Fruit fly (Drosophila melanogaster): ENCODE results near the gene grn.

The grn gene

DNA sequence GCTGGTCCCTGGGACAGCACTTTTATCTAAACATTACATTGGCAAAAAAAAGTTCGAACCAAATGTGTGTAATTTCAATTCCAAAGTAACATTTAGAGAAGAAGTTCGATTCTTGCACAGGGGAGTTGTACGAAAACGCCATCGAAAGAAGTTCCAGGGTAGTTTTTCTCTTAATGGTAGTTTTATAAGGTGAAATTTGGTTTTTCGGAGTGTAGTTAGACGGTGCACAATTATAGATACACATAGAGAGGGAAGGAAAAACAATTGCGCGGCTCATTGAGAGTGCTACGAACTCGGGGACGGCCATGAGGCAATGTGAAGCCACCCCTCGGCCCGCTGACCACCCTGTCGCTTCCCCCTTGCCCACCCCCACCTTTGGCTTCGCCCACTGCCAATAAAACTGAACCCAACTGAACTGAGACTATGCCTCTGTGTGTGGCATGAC, 71.0 kb downstream of the grn start (continued):
- TF ChIP-seq Lim3 (GFP tag; IDR thresholded peaks at IDR 0.05) (no peak; the same call in 1 of the 2 replicates), CG17328 (GFP tag; IDR thresholded peaks at IDR 0.05) (peak; percentile 58), Camta (GFP tag; optimal IDR thresholded peaks at IDR 0.05) (peak; percentile 47), CG12744 (GFP tag; optimal IDR thresholded peaks at IDR 0.05) (no peak), sisA (GFP tag; IDR thresholded peaks at IDR 0.05) (peak; percentile 57; the same call in 1 of the 2 replicates), Gug (GFP tag; IDR thresholded peaks at IDR 0.05) (peak; percentile 27; the same call in 2 of the 4 replicates), CG16863 (GFP tag; optimal IDR thresholded peaks at IDR 0.05) (peak; percentile 61), Med (GFP tag) (peak; percentile 91), CG34376 (GFP tag; optimal IDR thresholded peaks at IDR 0.05) (no peak), CG18599 (GFP tag; optimal IDR thresholded peaks at IDR 0.05) (peak; percentile 83), CG12219 (GFP tag; optimal IDR thresholded peaks at IDR 0.05) (peak; percentile 69), CG7745 (tag; optimal IDR thresholded peaks at IDR 0.05) (no peak), p53 (GFP tag; optimal IDR thresholded peaks at IDR 0.05) (no peak), cg (GFP tag; optimal IDR thresholded peaks at IDR 0.05) (no peak), Asciz (GFP tag; optimal IDR thresholded peaks at IDR 0.05) (peak; percentile 58), Gsc (GFP tag; IDR thresholded peaks at IDR 0.05) (no peak), bbx (GFP tag; IDR thresholded peaks at IDR 0.05; ENCODE audit: partially characterized antibody) (0 out of 2 replicates have a peak, but pooled peaks have one; percentile 16), dimm (GFP tag; IDR thresholded peaks at IDR 0.05) (no peak), Abd-B (GFP tag; optimal IDR thresholded peaks at IDR 0.05) (no peak), ind (GFP tag; optimal IDR thresholded peaks at IDR 0.05) (peak; percentile 68), exex (tag; optimal IDR thresholded peaks at IDR 0.05) (no peak), CG31441 (GFP tag; IDR thresholded peaks at IDR 0.05) (peak; percentile 67), E2f1 (GFP tag; IDR thresholded peaks at IDR 0.05) (peak; percentile 35; the same call in 1 of the 2 replicates), CG31388 (GFP tag; optimal IDR thresholded peaks at IDR 0.05) (no peak), otp (GFP tag; IDR thresholded peaks at IDR 0.05) (no peak), tll (GFP tag; optimal IDR thresholded peaks at IDR 0.05) (no peak), Dref (GFP tag; IDR thresholded peaks at IDR 0.05) (no peak), CG8290 (GFP tag; optimal IDR thresholded peaks at IDR 0.05) (peak; percentile 2), CG8290 (tag; optimal IDR thresholded peaks at IDR 0.05) (peak in 1 of 2 experiments; percentile 56), Poxn (GFP tag; IDR thresholded peaks at IDR 0.05) (0 out of 2 replicates have a peak, but pooled peaks have one; percentile 16), CG8478 (optimal IDR thresholded peaks at IDR 0.05) (no peak), usp (GFP tag; optimal IDR thresholded peaks at IDR 0.05) (no peak), tap (tag; optimal IDR thresholded peaks at IDR 0.05) (peak; percentile 46), Eip74EF (GFP tag; optimal IDR thresholded peaks at IDR 0.05) (peak in 1 of 2 experiments; percentile 20), CG10267 (tag; optimal IDR thresholded peaks at IDR 0.05) (peak; percentile 29), klu (GFP tag; IDR thresholded peaks at IDR 0.05) (0 out of 2 replicates have a peak, but pooled peaks have one; percentile 42), CG10431 (GFP tag; optimal IDR thresholded peaks at IDR 0.05) (no peak), CG9437 (GFP tag; optimal IDR thresholded peaks at IDR 0.05) (peak; percentile 4), odd (GFP tag; optimal IDR thresholded peaks at IDR 0.05) (peak; percentile 53), PHDP (tag; optimal IDR thresholded peaks at IDR 0.05) (peak; percentile 64), CG14667 (GFP tag; IDR thresholded peaks at IDR 0.05) (peak; percentile 65; the same call in 1 of the 2 replicates), eve (GFP tag; optimal IDR thresholded peaks at IDR 0.05) (peak in 1 of 2 experiments; percentile 69), CG6689 (GFP tag; IDR thresholded peaks at IDR 0.05) (peak; percentile 64), CG8765 (GFP tag; IDR thresholded peaks at IDR 0.05) (no peak), trh (GFP tag; optimal IDR thresholded peaks at IDR 0.05) (no peak), Ets65A (GFP tag) (peak; percentile 93), CG9727 (GFP tag; optimal IDR thresholded peaks at IDR 0.05) (peak; percentile 38), bsh (GFP tag; optimal IDR thresholded peaks at IDR 0.05) (peak; percentile 32 to 78), E2f2 (GFP tag; IDR thresholded peaks at IDR 0.05) (no peak; the same call in 1 of the 2 replicates), BEAF-32 (GFP tag; optimal IDR thresholded peaks at IDR 0.05) (no peak), seq (GFP tag; IDR thresholded peaks at IDR 0.05) (peak; percentile 61; the same call in 1 of the 2 replicates)

Data from whole organism, embryonic.